Worm (Caenorhabditis elegans) whole organism, L3 larva: ENCODE measurements around the gene M163.5.

Source experiments
- R02D3.7 ChIP-seq: fragments of 150-350 bp; optimal IDR thresholded peaks from 2 replicates; lab custom pipeline; 2014; ENCODE audit warnings: missing biosample characterization, missing genetic modification characterization
- ceh-28 ChIP-seq: fragments of 150-350 bp; optimal IDR thresholded peaks from 2 replicates; lab custom pipeline; 2014; ENCODE audit warnings: missing biosample characterization, missing genetic modification reagents, missing genetic modification characterization
- egl-5 ChIP-seq: fragments of 150-350 bp; optimal IDR thresholded peaks from 2 replicates; lab custom pipeline; 2017; ENCODE audit warnings: missing biosample characterization, missing genetic modification reagents, missing genetic modification characterization, inconsistent platforms
- elt-1 ChIP-seq: fragments of 150-350 bp; optimal IDR thresholded peaks from 2 replicates; lab custom pipeline; 2014; ENCODE audit warnings: missing biosample characterization, missing genetic modification characterization
- elt-3 ChIP-seq, 3 experiments: fragments of 150-350 bp in 1 of 3; sonication (generic microtip) in 2 of 3; optimal IDR thresholded peaks; 2 replicates in 2 of 3; 4 replicates in 1 of 3; lab custom pipeline; 2014 to 2017; ENCODE audit warnings: missing biosample characterization in 3 of 3, missing genetic modification characterization in 3 of 3
- fkh-2 ChIP-seq: fragments of 150-350 bp; optimal IDR thresholded peaks from 2 replicates; lab custom pipeline; 2014; ENCODE audit warnings: missing biosample characterization, missing genetic modification reagents, missing genetic modification characterization
- lin-15B ChIP-seq: fragments of 150-350 bp; optimal IDR thresholded peaks from 2 replicates; lab custom pipeline; 2014; ENCODE audit warnings: missing biosample characterization, missing genetic modification characterization
- mdl-1 ChIP-seq: fragments of 150-350 bp; optimal IDR thresholded peaks from 2 replicates; lab custom pipeline; 2014; ENCODE audit warnings: missing biosample characterization, missing genetic modification characterization
- nhr-11 ChIP-seq: fragments of 150-350 bp; optimal IDR thresholded peaks from 2 replicates; lab custom pipeline; 2014; ENCODE audit warnings: missing biosample characterization, missing genetic modification characterization
- nhr-23 ChIP-seq: fragments of 150-350 bp; optimal IDR thresholded peaks from 2 replicates; lab custom pipeline; 2014; ENCODE audit warnings: missing biosample characterization, missing genetic modification reagents, missing genetic modification characterization
- nhr-237 ChIP-seq: fragments of 150-350 bp; optimal IDR thresholded peaks from 2 replicates; lab custom pipeline; 2014; ENCODE audit warnings: missing biosample characterization, missing genetic modification characterization
- nhr-28 ChIP-seq: fragments of 150-350 bp; optimal IDR thresholded peaks from 2 replicates; lab custom pipeline; 2014; ENCODE audit warnings: missing biosample characterization, missing genetic modification characterization
- nhr-76 ChIP-seq: fragments of 150-350 bp; sonication (generic microtip); optimal IDR thresholded peaks from 5 replicates; lab custom pipeline; 2014; ENCODE audit warnings: missing biosample characterization, missing genetic modification characterization
- nhr-77 ChIP-seq: fragments of 150-350 bp; optimal IDR thresholded peaks from 2 replicates; lab custom pipeline; 2014; ENCODE audit warnings: missing biosample characterization, missing genetic modification characterization
- pha-4 ChIP-seq: fragments of 150-350 bp; optimal IDR thresholded peaks from 2 replicates; lab custom pipeline; 2014; ENCODE audit warnings: missing biosample characterization, missing genetic modification reagents, missing genetic modification characterization
- skn-1 ChIP-seq: fragments of 150-350 bp; optimal IDR thresholded peaks from 2 replicates; lab custom pipeline; 2014; ENCODE audit warnings: missing biosample characterization, missing genetic modification characterization
- tbx-2 ChIP-seq: sonication (generic microtip); optimal IDR thresholded peaks from 2 replicates; lab custom pipeline; 2016; ENCODE audit warnings: mild to moderate bottlenecking, missing genetic modification characterization, missing compliant biosample characterization
- ztf-4 ChIP-seq: fragments of 150-350 bp; optimal IDR thresholded peaks from 2 replicates; lab custom pipeline; 2014; ENCODE audit warnings: missing biosample characterization, missing genetic modification characterization

Gene M163.5

ce11 chrX:14525325-14526305, 51.8 kb downstream of the M163.5 start (continued):
- TF ChIP-seq nhr-28 (tag; lab: Kevin White, UChicago) (peak; percentile 73), pha-4 (tag; lab: Kevin White, UChicago) (peak; percentile 96), ztf-4 (peak; percentile 94), R02D3.7 (tag; lab: Kevin White, UChicago) (peak; percentile 96), mdl-1 (tag; lab: Kevin White, UChicago) (peak; percentile 90), nhr-237 (tag; lab: Kevin White, UChicago) (peak; percentile 87), nhr-23 (peak; percentile 99), nhr-11 (tag; lab: Kevin White, UChicago) (peak; percentile 96), elt-1 (peak; percentile 73), lin-15B (tag; lab: Kevin White, UChicago) (peak; percentile 49), fkh-2 (tag; lab: Kevin White, UChicago) (peak; percentile 84), nhr-76 (peak; percentile 89), skn-1 (tag; lab: Kevin White, UChicago) (peak; percentile 99), tbx-2 (tag; lab: Kevin White, UChicago) (peak; percentile 99), egl-5 (peak; percentile 100), elt-3 (tag; optimal IDR thresholded peaks at IDR 0.05; lab: Kevin White, UChicago) (peak; percentile 67 to 99 (median 79)), nhr-77 (peak; percentile 99), ceh-28 (tag; lab: Kevin White, UChicago) (peak; percentile 100)
